1 fruit fly cellular context compared by ENCODE assay signal in genomic region chr3L:604701-605100, dm6.
TF ChIP-seq lines count a peak whose summit lies in the region.

No protein-coding gene starts in this region.

TF ChIP-seq in whole organism, embryonic, 481 proteins besides CTCF, POLR2A, EP300 and RAD21 (continued from another document and continues in another):
- TF ChIP-seq CG12391 (tag; optimal IDR thresholded peaks at IDR 0.05; lab: Kevin White, UChicago) = no peak
- peak; percentile 18 for TF ChIP-seq CG10267 (tag; optimal IDR thresholded peaks at IDR 0.05; lab: Kevin White, UChicago)
- TF ChIP-seq CG17829 (tag; optimal IDR thresholded peaks at IDR 0.05; lab: Kevin White, UChicago) = no peak
- no peak for TF ChIP-seq CG10321 (GFP tag; IDR thresholded peaks at IDR 0.05; lab: Robert Waterston, UW)
- no peak for TF ChIP-seq Nf-YB (GFP tag; optimal IDR thresholded peaks at IDR 0.05; lab: Kevin White, UChicago)
- TF ChIP-seq knrl (GFP tag; IDR thresholded peaks at IDR 0.05; lab: Robert Waterston, UW; ENCODE audit: partially characterized antibody) = peak; percentile 59
- TF ChIP-seq CG12942 (GFP tag; optimal IDR thresholded peaks at IDR 0.05; lab: Kevin White, UChicago) = no peak
- no peak for TF ChIP-seq al (GFP tag; IDR thresholded peaks at IDR 0.05; lab: Robert Waterston, UW)
- TF ChIP-seq Dbx (GFP tag; IDR thresholded peaks at IDR 0.05; lab: Robert Waterston, UW) = no peak
- no peak for TF ChIP-seq CG10565 (GFP tag; optimal IDR thresholded peaks at IDR 0.05; lab: Kevin White, UChicago)
- no peak for TF ChIP-seq wek (GFP tag; optimal IDR thresholded peaks at IDR 0.05; lab: Kevin White, UChicago)
- TF ChIP-seq CG10147 (GFP tag; optimal IDR thresholded peaks at IDR 0.05; lab: Kevin White, UChicago) = peak; percentile 22
- no peak for TF ChIP-seq NFAT (GFP tag; IDR thresholded peaks at IDR 0.05; lab: Robert Waterston, UW)
- TF ChIP-seq az2 (GFP tag; optimal IDR thresholded peaks at IDR 0.05; lab: Kevin White, UChicago) = no peak
- no peak for TF ChIP-seq gem (tag; optimal IDR thresholded peaks at IDR 0.05; lab: Kevin White, UChicago)
- TF ChIP-seq CG13123 (GFP tag; optimal IDR thresholded peaks at IDR 0.05; lab: Kevin White, UChicago) = no peak
- TF ChIP-seq CG9817 (tag; optimal IDR thresholded peaks at IDR 0.05; lab: Kevin White, UChicago) = no peak
- peak; percentile 64 for TF ChIP-seq exex (tag; optimal IDR thresholded peaks at IDR 0.05; lab: Kevin White, UChicago)
- no peak for TF ChIP-seq CG11398 (GFP tag; optimal IDR thresholded peaks at IDR 0.05; lab: Kevin White, UChicago)
- no peak for TF ChIP-seq pan (optimal IDR thresholded peaks at IDR 0.05; lab: Kevin White, UChicago)
- TF ChIP-seq pan (GFP tag; optimal IDR thresholded peaks at IDR 0.05 in 1 of 2, IDR thresholded peaks at IDR 0.05 in 1 of 2) = no peak
- TF ChIP-seq nerfin-1 (tag; optimal IDR thresholded peaks at IDR 0.05; lab: Kevin White, UChicago) = no peak
- TF ChIP-seq odd (GFP tag; optimal IDR thresholded peaks at IDR 0.05; lab: Kevin White, UChicago) = no peak
- TF ChIP-seq oc (tag; optimal IDR thresholded peaks at IDR 0.05; lab: Kevin White, UChicago) = no peak
- no peak for TF ChIP-seq luna (GFP tag; optimal IDR thresholded peaks at IDR 0.05; lab: Kevin White, UChicago)
- TF ChIP-seq CG10431 (GFP tag; optimal IDR thresholded peaks at IDR 0.05; lab: Kevin White, UChicago) = no peak
- no peak for TF ChIP-seq usp (GFP tag; optimal IDR thresholded peaks at IDR 0.05; lab: Kevin White, UChicago)
- TF ChIP-seq CG2199 (GFP tag; IDR thresholded peaks at IDR 0.05; lab: Robert Waterston, UW) = 0 out of 3 replicates have a peak, but pooled peaks have one; percentile 50
- TF ChIP-seq CG17568 (GFP tag; optimal IDR thresholded peaks at IDR 0.05; lab: Kevin White, UChicago) = no peak
- no peak for TF ChIP-seq sob (GFP tag; IDR thresholded peaks at IDR 0.05; lab: Robert Waterston, UW)
- no peak for TF ChIP-seq CG18619 (GFP tag; optimal IDR thresholded peaks at IDR 0.05; lab: Kevin White, UChicago)
- TF ChIP-seq toy (GFP tag; IDR thresholded peaks at IDR 0.05; lab: Robert Waterston, UW) = no peak
- TF ChIP-seq YL-1 (GFP tag; optimal IDR thresholded peaks at IDR 0.05; lab: Kevin White, UChicago) = no peak
- no peak; the same call in 1 of the 2 replicates for TF ChIP-seq inv (GFP tag; IDR thresholded peaks at IDR 0.05; lab: Robert Waterston, UW; ENCODE audit: partially characterized antibody)
- no peak for TF ChIP-seq CG17912 (GFP tag; optimal IDR thresholded peaks at IDR 0.05; lab: Kevin White, UChicago)
- no peak for TF ChIP-seq Xbp1 (GFP tag; optimal IDR thresholded peaks at IDR 0.05; lab: Kevin White, UChicago)
- no peak for TF ChIP-seq Nf-YC (tag; optimal IDR thresholded peaks at IDR 0.05; lab: Kevin White, UChicago)
- no peak for TF ChIP-seq fd102C (GFP tag; optimal IDR thresholded peaks at IDR 0.05; lab: Kevin White, UChicago)
- TF ChIP-seq sna (GFP tag; IDR thresholded peaks at IDR 0.05; lab: Robert Waterston, UW; ENCODE audit: partially characterized antibody) = no peak
- no peak for TF ChIP-seq CG3838 (GFP tag; optimal IDR thresholded peaks at IDR 0.05; lab: Kevin White, UChicago)
- TF ChIP-seq kay (GFP tag; optimal IDR thresholded peaks at IDR 0.05; lab: Kevin White, UChicago) = no peak
- TF ChIP-seq Adf1 (GFP tag; IDR thresholded peaks at IDR 0.05; lab: Robert Waterston, UW) = no peak
- no peak for TF ChIP-seq CG16779 (GFP tag; IDR thresholded peaks at IDR 0.05; lab: Robert Waterston, UW)
- TF ChIP-seq Atf-2 (GFP tag; optimal IDR thresholded peaks at IDR 0.05; lab: Kevin White, UChicago) = no peak
- TF ChIP-seq CG11695 (GFP tag; IDR thresholded peaks at IDR 0.05; lab: Robert Waterston, UW) = no peak
- TF ChIP-seq Hr51 (GFP tag; optimal IDR thresholded peaks at IDR 0.05; lab: Kevin White, UChicago) = no peak
- no peak for TF ChIP-seq CG1233 (GFP tag; optimal IDR thresholded peaks at IDR 0.05; lab: Kevin White, UChicago)
- no peak for TF ChIP-seq CG1603 (tag; optimal IDR thresholded peaks at IDR 0.05; lab: Kevin White, UChicago)
- TF ChIP-seq CG2889 (GFP tag; IDR thresholded peaks at IDR 0.05; lab: Robert Waterston, UW) = no peak
- no peak for TF ChIP-seq Gsc (GFP tag; IDR thresholded peaks at IDR 0.05; lab: Robert Waterston, UW)
- no peak for TF ChIP-seq her (GFP tag; optimal IDR thresholded peaks at IDR 0.05; lab: Kevin White, UChicago)
- no peak for TF ChIP-seq sc (optimal IDR thresholded peaks at IDR 0.05; lab: Kevin White, UChicago)
- no peak for TF ChIP-seq sc (GFP tag; optimal IDR thresholded peaks at IDR 0.05; lab: Kevin White, UChicago)
- no peak for TF ChIP-seq CG31365 (tag; optimal IDR thresholded peaks at IDR 0.05; lab: Kevin White, UChicago)
- no peak for TF ChIP-seq CG15073 (GFP tag; optimal IDR thresholded peaks at IDR 0.05; lab: Kevin White, UChicago)
- no peak for TF ChIP-seq CG3847 (GFP tag; IDR thresholded peaks at IDR 0.05; lab: Robert Waterston, UW)
- TF ChIP-seq CG11504 (tag; optimal IDR thresholded peaks at IDR 0.05; lab: Kevin White, UChicago) = no peak
- TF ChIP-seq rib (GFP tag; IDR thresholded peaks at IDR 0.05; lab: Robert Waterston, UW) = no peak
- TF ChIP-seq cato (GFP tag; optimal IDR thresholded peaks at IDR 0.05; lab: Kevin White, UChicago; ENCODE audit: borderline replicate concordance) = no peak
- TF ChIP-seq Oaz (GFP tag; IDR thresholded peaks at IDR 0.05; lab: Robert Waterston, UW) = no peak
- no peak for TF ChIP-seq stc (GFP tag; IDR thresholded peaks at IDR 0.05; lab: Robert Waterston, UW)
- peak; percentile 58 for TF ChIP-seq Scr (GFP tag; IDR thresholded peaks at IDR 0.05; lab: Robert Waterston, UW; ENCODE audit: partially characterized antibody)
- no peak for TF ChIP-seq CG7271 (tag; optimal IDR thresholded peaks at IDR 0.05; lab: Kevin White, UChicago)
- no peak for TF ChIP-seq ac (GFP tag; optimal IDR thresholded peaks at IDR 0.05; lab: Kevin White, UChicago)
- no peak for TF ChIP-seq CG14050 (GFP tag; IDR thresholded peaks at IDR 0.05; lab: Robert Waterston, UW)
- peak; percentile 48 for TF ChIP-seq abd-A (tag; optimal IDR thresholded peaks at IDR 0.05; lab: Kevin White, UChicago)
- TF ChIP-seq trem (tag; optimal IDR thresholded peaks at IDR 0.05; lab: Kevin White, UChicago) = peak; percentile 39
- TF ChIP-seq sug (tag; optimal IDR thresholded peaks at IDR 0.05; lab: Kevin White, UChicago) = no peak
- no peak for TF ChIP-seq CG8089 (GFP tag; optimal IDR thresholded peaks at IDR 0.05; lab: Kevin White, UChicago)
- TF ChIP-seq CG6683 (GFP tag; optimal IDR thresholded peaks at IDR 0.05; lab: Kevin White, UChicago) = no peak
- TF ChIP-seq Lhr (GFP tag; optimal IDR thresholded peaks at IDR 0.05; lab: Kevin White, UChicago) = no peak
- TF ChIP-seq en (GFP tag; optimal IDR thresholded peaks at IDR 0.05; lab: Kevin White, UChicago) = no peak
- TF ChIP-seq bab2 (GFP tag; optimal IDR thresholded peaks at IDR 0.05; lab: Kevin White, UChicago) = no peak
- peak; percentile 5 for TF ChIP-seq Ets97D (GFP tag; optimal IDR thresholded peaks at IDR 0.05; lab: Kevin White, UChicago)
- no peak for TF ChIP-seq CG10462 (GFP tag; optimal IDR thresholded peaks at IDR 0.05; lab: Kevin White, UChicago)
- no peak for TF ChIP-seq CG32532 (GFP tag; IDR thresholded peaks at IDR 0.05; lab: Robert Waterston, UW)
- TF ChIP-seq ap (GFP tag; IDR thresholded peaks at IDR 0.05; lab: Robert Waterston, UW) = no peak
- peak; percentile 10 for TF ChIP-seq CG2712 (tag; optimal IDR thresholded peaks at IDR 0.05; lab: Kevin White, UChicago)
- no peak for TF ChIP-seq CG34224 (GFP tag; IDR thresholded peaks at IDR 0.05; lab: Robert Waterston, UW; ENCODE audit: partially characterized antibody)
- TF ChIP-seq CG12219 (GFP tag; optimal IDR thresholded peaks at IDR 0.05; lab: Kevin White, UChicago) = no peak
- TF ChIP-seq ato (GFP tag; IDR thresholded peaks at IDR 0.05; lab: Robert Waterston, UW; ENCODE audit: partially characterized antibody) = 0 out of 2 replicates have a peak, but pooled peaks have one; percentile 40
- no peak for TF ChIP-seq sr (GFP tag; IDR thresholded peaks at IDR 0.05; lab: Robert Waterston, UW)
- no peak for TF ChIP-seq br (optimal IDR thresholded peaks at IDR 0.05; lab: Kevin White, UChicago)
- no peak for TF ChIP-seq corto (GFP tag; optimal IDR thresholded peaks at IDR 0.05; lab: Kevin White, UChicago)
- peak; percentile 73 for TF ChIP-seq pzg (GFP tag; optimal IDR thresholded peaks at IDR 0.05; lab: Kevin White, UChicago)
- no peak for TF ChIP-seq CG4328 (GFP tag; optimal IDR thresholded peaks at IDR 0.05; lab: Kevin White, UChicago)
- TF ChIP-seq Nf-YA (GFP tag; IDR thresholded peaks at IDR 0.05; lab: Robert Waterston, UW) = no peak
- no peak for TF ChIP-seq CG11560 (tag; IDR thresholded peaks at IDR 0.05; lab: Robert Waterston, UW)
- 0 out of 2 replicates have a peak, but pooled peaks have one; percentile 25 for TF ChIP-seq CG42726 (GFP tag; IDR thresholded peaks at IDR 0.05; lab: Robert Waterston, UW; ENCODE audit: partially characterized antibody)
- no peak for TF ChIP-seq hth (optimal IDR thresholded peaks at IDR 0.05; lab: Kevin White, UChicago)
- TF ChIP-seq CG7987 (GFP tag; optimal IDR thresholded peaks at IDR 0.05; lab: Kevin White, UChicago) = no peak
- TF ChIP-seq zen2 (GFP tag; IDR thresholded peaks at IDR 0.05; lab: Robert Waterston, UW; ENCODE audit: partially characterized antibody) = no peak
- no peak for TF ChIP-seq CG1647 (GFP tag; optimal IDR thresholded peaks at IDR 0.05; lab: Kevin White, UChicago)
- no peak for TF ChIP-seq CG13424 (tag; optimal IDR thresholded peaks at IDR 0.05; lab: Kevin White, UChicago)
- TF ChIP-seq tin (GFP tag; optimal IDR thresholded peaks at IDR 0.05; lab: Kevin White, UChicago) = no peak
- TF ChIP-seq CG16863 (GFP tag; optimal IDR thresholded peaks at IDR 0.05; lab: Kevin White, UChicago) = no peak
- no peak for TF ChIP-seq pb (GFP tag; optimal IDR thresholded peaks at IDR 0.05; lab: Kevin White, UChicago)
- TF ChIP-seq BtbVII (GFP tag; optimal IDR thresholded peaks at IDR 0.05; lab: Kevin White, UChicago) = no peak
- TF ChIP-seq CG33213 (GFP tag; optimal IDR thresholded peaks at IDR 0.05; lab: Kevin White, UChicago) = no peak
- TF ChIP-seq CG15514 (GFP tag; optimal IDR thresholded peaks at IDR 0.05; lab: Kevin White, UChicago) = peak; percentile 19
- peak; percentile 23; the same call in 1 of the 3 replicates for TF ChIP-seq row (GFP tag; IDR thresholded peaks at IDR 0.05; lab: Robert Waterston, UW)
- TF ChIP-seq Dfd (GFP tag; optimal IDR thresholded peaks at IDR 0.05; lab: Kevin White, UChicago) = no peak
- no peak for TF ChIP-seq CG1024 (GFP tag; IDR thresholded peaks at IDR 0.05; lab: Robert Waterston, UW)
- no peak for TF ChIP-seq ttk (GFP tag; IDR thresholded peaks at IDR 0.05; lab: Robert Waterston, UW)
- no peak for TF ChIP-seq jumu (GFP tag; optimal IDR thresholded peaks at IDR 0.05; lab: Kevin White, UChicago)
- no peak for TF ChIP-seq CG16815 (GFP tag; optimal IDR thresholded peaks at IDR 0.05; lab: Kevin White, UChicago)
- TF ChIP-seq CG11085 (GFP tag; IDR thresholded peaks at IDR 0.05; lab: Robert Waterston, UW) = no peak
- no peak for TF ChIP-seq D (optimal IDR thresholded peaks at IDR 0.05; lab: Kevin White, UChicago)
- no peak for TF ChIP-seq D (GFP tag; optimal IDR thresholded peaks at IDR 0.05; lab: Kevin White, UChicago)
- no peak for TF ChIP-seq pho (GFP tag; optimal IDR thresholded peaks at IDR 0.05; lab: Kevin White, UChicago)
- TF ChIP-seq CG3065 (GFP tag; optimal IDR thresholded peaks at IDR 0.05; lab: Kevin White, UChicago) = no peak
- no peak for TF ChIP-seq Mrtf (GFP tag; IDR thresholded peaks at IDR 0.05; lab: Robert Waterston, UW)
- no peak for TF ChIP-seq pros (GFP tag; optimal IDR thresholded peaks at IDR 0.05; lab: Kevin White, UChicago)
- TF ChIP-seq Hmx (GFP tag; optimal IDR thresholded peaks at IDR 0.05; lab: Kevin White, UChicago) = no peak
- TF ChIP-seq trh (GFP tag; optimal IDR thresholded peaks at IDR 0.05; lab: Kevin White, UChicago) = no peak
- TF ChIP-seq Sry-δ (GFP tag; optimal IDR thresholded peaks at IDR 0.05; lab: Kevin White, UChicago) = peak; percentile 22
- no peak for TF ChIP-seq vvl (GFP tag; IDR thresholded peaks at IDR 0.05; lab: Robert Waterston, UW)
- no peak for TF ChIP-seq cas (GFP tag; IDR thresholded peaks at IDR 0.05; lab: Robert Waterston, UW)
- TF ChIP-seq Ptx1 (GFP tag; IDR thresholded peaks at IDR 0.05; lab: Robert Waterston, UW) = no peak
- no peak for TF ChIP-seq lola (GFP tag; optimal IDR thresholded peaks at IDR 0.05; lab: Kevin White, UChicago)
- no peak for TF ChIP-seq CG3407 (GFP tag; optimal IDR thresholded peaks at IDR 0.05; lab: Kevin White, UChicago)
- no peak for TF ChIP-seq unpg (GFP tag; optimal IDR thresholded peaks at IDR 0.05; lab: Kevin White, UChicago)
- no peak for TF ChIP-seq danr (GFP tag; IDR thresholded peaks at IDR 0.05; lab: Robert Waterston, UW)
- no peak for TF ChIP-seq chm (GFP tag; IDR thresholded peaks at IDR 0.05; lab: Robert Waterston, UW)
- TF ChIP-seq CG3995 (GFP tag; optimal IDR thresholded peaks at IDR 0.05; lab: Kevin White, UChicago) = no peak
- TF ChIP-seq Optix (GFP tag; IDR thresholded peaks at IDR 0.05; lab: Robert Waterston, UW) = no peak
- no peak for TF ChIP-seq sens-2 (GFP tag; IDR thresholded peaks at IDR 0.05; lab: Robert Waterston, UW)
- no peak for TF ChIP-seq Atf3 (GFP tag; optimal IDR thresholded peaks at IDR 0.05; lab: Kevin White, UChicago)
- TF ChIP-seq Lim3 (GFP tag; IDR thresholded peaks at IDR 0.05; lab: Robert Waterston, UW) = no peak
- no peak for TF ChIP-seq CG5180 (GFP tag; optimal IDR thresholded peaks at IDR 0.05; lab: Kevin White, UChicago)
- no peak for TF ChIP-seq CG12299 (tag; optimal IDR thresholded peaks at IDR 0.05; lab: Kevin White, UChicago)
- TF ChIP-seq CG8478 (optimal IDR thresholded peaks at IDR 0.05; lab: Kevin White, UChicago) = no peak
- TF ChIP-seq cg (GFP tag; optimal IDR thresholded peaks at IDR 0.05; lab: Kevin White, UChicago) = no peak
- TF ChIP-seq CG7357 (GFP tag; IDR thresholded peaks at IDR 0.05; lab: Robert Waterston, UW) = no peak
- peak; percentile 70 for TF ChIP-seq CG13287 (GFP tag; IDR thresholded peaks at IDR 0.05; lab: Robert Waterston, UW; ENCODE audit: partially characterized antibody)
- no peak for TF ChIP-seq Trl (optimal IDR thresholded peaks at IDR 0.05; lab: Kevin White, UChicago)
- TF ChIP-seq Trl (GFP tag; optimal IDR thresholded peaks at IDR 0.05; lab: Kevin White, UChicago) = no peak
- TF ChIP-seq CG6175 (GFP tag; IDR thresholded peaks at IDR 0.05; lab: Robert Waterston, UW) = no peak
- no peak for TF ChIP-seq CG1792 (GFP tag; optimal IDR thresholded peaks at IDR 0.05; lab: Kevin White, UChicago)
- no peak for TF ChIP-seq MESR4 (GFP tag; optimal IDR thresholded peaks at IDR 0.05; lab: Kevin White, UChicago)
